Fruit fly (Drosophila melanogaster): ENCODE results near the gene comm2.

The comm2 gene

dm6 chr3L:15713932-15714492 lies 14.4 kb upstream of the comm2 start (continued):
- TF ChIP-seq CG14441 (GFP tag; IDR thresholded peaks at IDR 0.05) (0 out of 2 replicates have a peak, but pooled peaks have one; percentile 16), org-1 (GFP tag; optimal IDR thresholded peaks at IDR 0.05) (peak; percentile 66), chinmo (GFP tag; IDR thresholded peaks at IDR 0.05; ENCODE audit: partially characterized antibody) (no peak), az2 (GFP tag; optimal IDR thresholded peaks at IDR 0.05) (peak; percentile 17), Med (GFP tag) (peak; percentile 91), Max (GFP tag; optimal IDR thresholded peaks at IDR 0.05) (peak; percentile 34), amos (GFP tag; IDR thresholded peaks at IDR 0.05; ENCODE audit: partially characterized antibody) (no peak), CG17612 (GFP tag; IDR thresholded peaks at IDR 0.05) (0 out of 2 replicates have a peak, but pooled peaks have one; percentile 50), CoRest (tag; optimal IDR thresholded peaks at IDR 0.05) (peak; percentile 29), Lhr (GFP tag; optimal IDR thresholded peaks at IDR 0.05) (peak; percentile 45), CG11085 (GFP tag; IDR thresholded peaks at IDR 0.05) (no peak), CG7745 (tag; optimal IDR thresholded peaks at IDR 0.05) (no peak), unc-4 (GFP tag; IDR thresholded peaks at IDR 0.05; ENCODE audit: partially characterized antibody) (no peak), HmgD (GFP tag; optimal IDR thresholded peaks at IDR 0.05) (no peak), CG14014 (GFP tag; IDR thresholded peaks at IDR 0.05) (peak; percentile 47; the same call in 1 of the 2 replicates), CG4328 (GFP tag; optimal IDR thresholded peaks at IDR 0.05) (peak; percentile 46), CG33557 (GFP tag; optimal IDR thresholded peaks at IDR 0.05) (no peak), CG6689 (GFP tag; IDR thresholded peaks at IDR 0.05) (no peak), CG12744 (GFP tag; optimal IDR thresholded peaks at IDR 0.05) (peak; percentile 45), CG7786 (GFP tag; optimal IDR thresholded peaks at IDR 0.05) (peak; percentile 7), pan (optimal IDR thresholded peaks at IDR 0.05) (no peak), pan (GFP tag; optimal IDR thresholded peaks at IDR 0.05 in 1 of 2, IDR thresholded peaks at IDR 0.05 in 1 of 2) (peak in 1 of 2 experiments; percentile 16), Dref (GFP tag; IDR thresholded peaks at IDR 0.05) (no peak), CG10267 (tag; optimal IDR thresholded peaks at IDR 0.05) (no peak), oc (tag; optimal IDR thresholded peaks at IDR 0.05) (peak; percentile 50), vfl (GFP tag; optimal IDR thresholded peaks at IDR 0.05) (no peak), wdn (GFP tag; IDR thresholded peaks at IDR 0.05) (no peak), CG9876 (GFP tag; optimal IDR thresholded peaks at IDR 0.05) (peak; percentile 29), lab (GFP tag; optimal IDR thresholded peaks at IDR 0.05) (peak; percentile 81), CG15011 (GFP tag; optimal IDR thresholded peaks at IDR 0.05) (peak; percentile 48), Usf (GFP tag; optimal IDR thresholded peaks at IDR 0.05) (no peak), CG15073 (GFP tag; optimal IDR thresholded peaks at IDR 0.05) (no peak), CG13775 (GFP tag; optimal IDR thresholded peaks at IDR 0.05) (peak; percentile 41), ems (GFP tag; optimal IDR thresholded peaks at IDR 0.05) (peak; percentile 43), phol (tag; optimal IDR thresholded peaks at IDR 0.05) (no peak), CG5180 (GFP tag; optimal IDR thresholded peaks at IDR 0.05) (peak; percentile 34), CG17568 (GFP tag; optimal IDR thresholded peaks at IDR 0.05) (peak; percentile 54), Taf1 (GFP tag; IDR thresholded peaks at IDR 0.05) (no peak), Dp (GFP tag; optimal IDR thresholded peaks at IDR 0.05) (no peak), D (optimal IDR thresholded peaks at IDR 0.05) (no peak), D (GFP tag; optimal IDR thresholded peaks at IDR 0.05) (peak; percentile 43), ash1 (GFP tag; optimal IDR thresholded peaks at IDR 0.05) (peak; percentile 70), Stat92E (GFP tag; optimal IDR thresholded peaks at IDR 0.05) (no peak), Lpt (GFP tag; optimal IDR thresholded peaks at IDR 0.05) (no peak), CG13894 (tag; optimal IDR thresholded peaks at IDR 0.05) (peak; percentile 30), NC2α (GFP tag; optimal IDR thresholded peaks at IDR 0.05) (peak; percentile 61), slbo (GFP tag; IDR thresholded peaks at IDR 0.05) (no peak), CG3163 (GFP tag; optimal IDR thresholded peaks at IDR 0.05) (peak; percentile 30), Optix (GFP tag; IDR thresholded peaks at IDR 0.05) (peak; percentile 51; the same call in 1 of the 3 replicates), CG6765 (GFP tag; optimal IDR thresholded peaks at IDR 0.05) (no peak)
